Worm (Caenorhabditis elegans) whole organism, young adult: ENCODE results near the gene ZK402.1.

Experiments used
- B0019.2 ChIP-seq: fragments of 200-800 bp; sonication (Bioruptor generic); conservative IDR thresholded peaks from 2 replicates; pipeline ENCODE4 v1.3.6; 2022; ENCODE audit warnings: missing genetic modification reagents, missing genetic modification characterization, missing compliant biosample characterization
- aptf-2 ChIP-seq: fragments of 200-800 bp; sonication (Bioruptor generic); conservative IDR thresholded peaks from 2 replicates; pipeline ENCODE4 v1.3.6; 2022; ENCODE audit warnings: missing genetic modification reagents, missing genetic modification characterization, missing compliant biosample characterization
- attf-6 ChIP-seq: fragments of 200-800 bp; sonication (Bioruptor generic); IDR thresholded peaks from 2 replicates; pipeline ENCODE4 v1.3.6; 2022; ENCODE audit warnings: missing genetic modification reagents, missing genetic modification characterization, missing compliant biosample characterization
- ceh-27 ChIP-seq: fragments of 200-800 bp; sonication (Bioruptor generic); optimal IDR thresholded peaks from 2 replicates; lab custom pipeline; 2018; ENCODE audit warnings: mild to moderate bottlenecking, missing genetic modification characterization, moderate library complexity, missing compliant biosample characterization
- chd-7 ChIP-seq: sonication (generic microtip); optimal IDR thresholded peaks from 2 replicates; lab custom pipeline; 2016; ENCODE audit warnings: mild to moderate bottlenecking, missing genetic modification characterization, moderate library complexity, missing compliant biosample characterization
- nfyb-1 ChIP-seq: fragments of 200-800 bp; sonication (Bioruptor generic); IDR thresholded peaks from 2 replicates; pipeline ENCODE4 v1.3.6; 2022; ENCODE audit warnings: missing genetic modification reagents, missing genetic modification characterization, missing compliant biosample characterization
- xnd-1 ChIP-seq: sonication (generic microtip); optimal IDR thresholded peaks from 2 replicates; lab custom pipeline; 2016; ENCODE audit warnings: missing genotype, missing genetic modification reagents, missing genetic modification characterization, missing compliant biosample characterization
- zim-3 ChIP-seq: sonication (generic microtip); optimal IDR thresholded peaks from 2 replicates; lab custom pipeline; 2017; ENCODE audit warnings: mild to moderate bottlenecking, missing genetic modification characterization, moderate library complexity, missing compliant biosample characterization

- no peak for TF ChIP-seq attf-6 (GFP tag; lab: Robert Waterston, UW)
- no peak for TF ChIP-seq ceh-27 (GFP tag; lab: Kevin White, UChicago)
- no peak for TF ChIP-seq xnd-1 (tag; lab: Kevin White, UChicago)
- no peak for TF ChIP-seq aptf-2 (GFP tag; lab: Robert Waterston, UW)
- TF ChIP-seq zim-3 = no peak
- no peak for TF ChIP-seq chd-7
- TF ChIP-seq nfyb-1 (GFP tag; lab: Robert Waterston, UW) = no peak
- TF ChIP-seq B0019.2 = no peak
Observed at ce11 chrX:1367416-1367815, 36.7 kb upstream of the ZK402.1 start, which contains the start of gene dgn-2.
